Fruit fly (Drosophila melanogaster): ENCODE results near the gene CG5662.

- no peak for TF ChIP-seq EcR (GFP tag; optimal IDR thresholded peaks at IDR 0.05)
- no peak for TF ChIP-seq CG32121 (GFP tag; IDR thresholded peaks at IDR 0.05)
- TF ChIP-seq CG10348 (GFP tag; IDR thresholded peaks at IDR 0.05), result no peak
- TF ChIP-seq CG8301 (tag; optimal IDR thresholded peaks at IDR 0.05), result no peak
- no peak for TF ChIP-seq CG15710 (tag; optimal IDR thresholded peaks at IDR 0.05)
- no peak for TF ChIP-seq D1 (tag; optimal IDR thresholded peaks at IDR 0.05)
- TF ChIP-seq CG12605 (GFP tag; IDR thresholded peaks at IDR 0.05), result no peak
- TF ChIP-seq CG17806 (tag; optimal IDR thresholded peaks at IDR 0.05), result no peak
- TF ChIP-seq Pif1A (GFP tag; optimal IDR thresholded peaks at IDR 0.05), result no peak
- no peak for TF ChIP-seq CG13204 (GFP tag; optimal IDR thresholded peaks at IDR 0.05)
- TF ChIP-seq CG9948 (tag; optimal IDR thresholded peaks at IDR 0.05), result no peak
- TF ChIP-seq CG8159 (tag; optimal IDR thresholded peaks at IDR 0.05), result no peak
- no peak for TF ChIP-seq Snoo (tag; optimal IDR thresholded peaks at IDR 0.05)
- no peak for TF ChIP-seq Pif1B (GFP tag; optimal IDR thresholded peaks at IDR 0.05)
These were observed 34.9 kb upstream of the CG5662 start, which contains the start of gene CG43737 for dm6 chrX:15175171-15175883.

Measured in whole organism, pupa.